Worm (Caenorhabditis elegans) whole organism, dauer: ENCODE measurements around the gene nlp-76.

Experiments
- unc-62 ChIP-seq: sonication (generic microtip); optimal IDR thresholded peaks from 2 replicates; lab custom pipeline; 2017; ENCODE audit warnings: missing biosample characterization, missing genetic modification reagents, missing genetic modification characterization

nlp-76 gene

DNA sequence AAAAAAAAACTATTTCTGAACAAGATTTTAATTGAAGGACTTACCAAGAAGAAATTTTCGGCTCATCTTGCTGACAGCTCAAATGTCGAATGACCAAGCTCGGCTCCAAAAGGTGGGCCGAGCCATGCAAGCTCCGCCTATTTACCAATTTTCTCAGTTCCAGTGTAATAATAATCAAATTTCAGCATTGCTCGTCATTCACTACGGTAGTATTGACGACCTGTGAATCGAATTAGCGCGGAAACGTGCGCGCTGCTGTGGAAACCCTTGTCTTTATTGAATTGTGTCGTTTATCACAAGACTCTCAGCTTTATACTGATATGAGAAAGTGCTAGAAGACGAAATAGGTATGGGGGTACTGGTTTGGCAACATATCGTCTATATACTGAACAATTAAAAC lies at the start of gene nlp-76:
TSS of gene nlp-76 (minus strand) at position 367 of the 400 bp plus-strand sequence.
- TF ChIP-seq unc-62 (GFP tag; lab: Kevin White, UChicago), result no peak

DNA sequence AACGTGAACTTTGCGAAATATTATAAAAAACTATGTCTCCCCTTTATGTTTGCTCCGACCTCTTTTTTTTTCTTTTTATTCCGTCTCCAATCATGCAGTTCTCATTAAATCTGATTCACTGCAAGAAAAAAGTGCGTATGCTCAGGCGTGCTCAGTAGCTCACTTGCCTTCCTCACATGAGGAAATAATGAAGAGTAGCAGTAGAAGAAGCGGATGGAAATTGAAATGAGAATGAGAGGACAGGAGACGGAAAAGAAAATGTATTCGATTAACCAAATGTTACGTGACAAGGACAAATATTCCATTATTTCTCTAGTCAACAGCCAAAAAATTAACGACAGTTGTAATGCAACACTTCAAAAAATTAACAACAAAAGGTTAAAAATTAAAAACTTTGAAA lies 49.3 kb upstream of the nlp-76 start:
- no peak for TF ChIP-seq unc-62 (GFP tag; lab: Kevin White, UChicago)

DNA sequence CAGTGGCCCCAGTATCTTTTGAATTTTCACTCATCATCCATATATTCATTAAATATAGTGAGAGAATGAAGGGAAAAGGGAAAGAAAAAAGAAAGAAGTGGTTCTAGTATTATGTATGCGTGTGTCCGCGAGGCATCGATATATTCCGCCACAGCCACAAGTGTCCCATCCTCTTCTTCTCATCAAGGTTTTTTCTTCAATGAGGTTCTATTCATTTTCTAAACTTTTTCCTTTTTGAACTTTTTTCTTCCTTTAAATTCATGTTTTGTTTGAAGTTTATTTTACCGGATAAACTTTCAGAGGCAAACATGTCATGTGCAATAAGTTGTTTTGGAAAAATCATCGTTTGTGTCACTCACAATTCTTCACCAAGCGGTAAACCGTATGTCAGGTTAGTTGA lies 48.6 kb upstream of the nlp-76 start, which contains the start of gene rgs-2:
TSS of gene rgs-2 (plus strand) at position 301 of the 400 bp plus-strand sequence.
- TF ChIP-seq unc-62 (GFP tag; lab: Kevin White, UChicago), result no peak

DNA sequence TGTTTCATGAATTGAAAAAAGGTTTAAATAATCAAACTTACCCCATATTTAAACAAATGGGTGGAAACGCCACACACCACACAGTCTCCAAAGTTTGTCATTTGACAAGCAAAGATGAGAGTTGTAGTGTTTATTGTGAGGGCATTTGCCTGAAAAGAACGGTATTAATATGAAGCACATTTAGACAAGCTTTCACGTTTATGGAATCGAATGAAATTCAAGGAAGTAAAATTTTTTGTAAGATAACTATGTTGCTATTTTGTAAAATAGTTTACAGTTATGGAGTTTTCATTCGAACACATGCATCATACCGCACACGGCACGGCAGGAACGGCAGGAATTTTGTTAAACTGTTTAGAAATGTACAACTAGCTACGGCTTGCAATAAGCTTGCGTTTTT lies 41.0 kb upstream of the nlp-76 start, which contains the start of gene nhr-272:
TSS of gene nhr-272 (minus strand) at position 101 of the 400 bp plus-strand sequence.
- TF ChIP-seq unc-62 (GFP tag; lab: Kevin White, UChicago), result no peak

DNA sequence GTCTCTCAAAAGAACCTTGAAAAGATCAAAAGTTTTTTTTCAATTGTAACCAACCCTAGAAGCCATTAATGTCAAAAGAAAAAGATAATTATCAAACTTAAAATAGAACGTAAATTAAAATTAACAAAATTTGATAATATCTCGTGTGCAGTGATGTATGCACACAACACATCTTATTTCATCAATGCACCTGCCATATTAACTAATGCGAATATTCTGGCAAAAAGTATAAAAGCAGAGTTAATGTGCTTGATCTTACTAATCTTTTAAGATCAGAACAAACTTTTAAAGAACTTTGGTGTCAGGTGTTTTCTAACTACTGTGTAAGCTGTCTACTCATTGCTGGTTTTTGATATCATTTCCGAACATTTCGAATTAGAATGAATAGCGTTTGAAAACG lies 39.0 kb upstream of the nlp-76 start:
- no peak for TF ChIP-seq unc-62 (GFP tag; lab: Kevin White, UChicago)

DNA sequence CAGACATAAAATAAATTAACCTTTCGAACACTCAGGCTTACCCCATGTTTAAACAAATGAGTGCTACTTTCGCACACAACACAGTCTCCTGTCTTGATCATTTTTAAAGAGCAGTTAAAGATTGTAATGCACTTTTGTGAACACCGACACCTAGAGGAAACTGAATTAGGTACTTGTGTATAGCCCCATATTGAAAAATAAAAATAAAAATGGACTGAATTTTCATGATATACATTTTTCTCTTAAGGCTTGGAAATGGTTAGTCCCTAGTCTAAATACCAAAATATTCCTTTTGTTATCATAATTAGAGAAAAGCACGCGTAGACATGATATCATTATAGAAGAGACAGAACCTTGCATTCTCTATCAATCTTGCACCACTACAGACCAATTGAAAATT lies 38.3 kb upstream of the nlp-76 start, which contains the start of gene nhr-214:
TSS of gene nhr-214 (minus strand) at position 101 of the 400 bp plus-strand sequence.
- TF ChIP-seq unc-62 (GFP tag; lab: Kevin White, UChicago), result no peak

DNA sequence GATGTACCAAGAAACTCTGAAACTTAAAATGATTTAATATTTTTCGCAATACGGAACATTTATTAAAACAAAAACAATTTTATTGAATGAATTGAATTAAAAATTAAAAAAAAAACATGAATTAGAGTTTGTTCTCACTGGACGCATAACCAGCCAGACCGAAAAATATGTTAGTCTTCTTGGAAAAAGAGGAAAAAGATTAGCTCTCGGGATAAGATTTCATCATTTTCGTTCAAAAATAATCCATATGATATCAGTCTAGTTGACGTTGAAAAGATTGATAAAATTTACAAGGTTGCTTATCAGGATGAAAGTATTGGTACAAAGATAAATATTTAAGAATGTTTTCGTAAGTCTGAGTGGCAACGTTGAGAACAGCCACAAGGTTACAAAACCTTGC lies 36.8 kb upstream of the nlp-76 start, which contains the start of gene nhr-26:
TSS of gene nhr-26 (minus strand) at position 10 of the 400 bp plus-strand sequence.
- TF ChIP-seq unc-62 (GFP tag; lab: Kevin White, UChicago), result no peak

DNA sequence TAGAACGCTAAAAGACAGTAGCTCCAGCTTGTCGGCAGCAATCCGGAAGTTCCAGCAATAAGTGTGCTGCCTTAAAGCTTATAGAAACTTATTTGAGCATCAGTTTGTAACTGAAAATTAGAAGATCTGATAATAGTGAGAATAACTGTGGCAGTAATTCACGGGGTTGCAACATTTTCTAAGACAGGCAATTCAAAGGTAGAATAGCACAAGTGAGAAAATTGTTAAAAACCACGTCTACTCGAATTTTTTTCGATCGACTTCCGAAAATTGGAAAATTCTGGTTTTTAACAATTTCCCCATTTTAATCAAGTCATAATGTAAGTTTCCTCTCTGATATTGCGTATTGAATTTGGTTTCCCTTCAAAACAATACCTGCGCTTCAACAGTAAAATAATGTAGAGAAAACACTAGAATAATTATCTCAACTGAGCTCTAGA lies 29.5 kb upstream of the nlp-76 start:
- TF ChIP-seq unc-62 (GFP tag; lab: Kevin White, UChicago), result no peak

DNA sequence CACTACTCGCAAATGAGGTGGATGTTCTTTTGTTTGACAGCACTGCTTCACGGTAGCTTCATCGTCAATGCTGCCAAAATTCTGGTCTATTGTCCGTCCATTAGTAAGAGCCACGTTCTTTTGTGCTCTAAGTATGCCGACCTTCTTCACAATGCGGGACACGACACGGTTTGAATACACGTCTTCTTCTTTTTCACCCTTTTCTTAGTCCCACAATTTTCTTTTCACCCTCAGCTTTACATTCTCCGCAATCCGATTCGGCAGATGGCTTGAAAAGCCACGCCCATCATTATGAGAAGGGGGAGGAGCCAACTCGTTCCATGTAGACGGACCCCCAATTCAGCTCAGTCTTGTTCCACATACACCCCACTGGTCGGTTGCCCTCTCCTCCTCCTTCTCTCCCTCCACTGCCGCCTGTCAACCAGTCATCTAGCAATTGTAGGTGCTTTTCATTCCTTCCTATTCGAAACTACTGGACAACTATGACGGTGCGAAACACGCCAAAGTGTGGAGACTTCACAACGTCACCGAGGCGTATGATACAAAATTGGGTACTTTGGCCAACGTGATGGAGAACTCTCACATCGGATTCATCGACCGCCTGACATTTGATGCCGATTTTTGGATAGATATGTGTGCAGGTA lies 28.2 kb upstream of the nlp-76 start:
- TF ChIP-seq unc-62 (GFP tag; lab: Kevin White, UChicago), result no peak

DNA sequence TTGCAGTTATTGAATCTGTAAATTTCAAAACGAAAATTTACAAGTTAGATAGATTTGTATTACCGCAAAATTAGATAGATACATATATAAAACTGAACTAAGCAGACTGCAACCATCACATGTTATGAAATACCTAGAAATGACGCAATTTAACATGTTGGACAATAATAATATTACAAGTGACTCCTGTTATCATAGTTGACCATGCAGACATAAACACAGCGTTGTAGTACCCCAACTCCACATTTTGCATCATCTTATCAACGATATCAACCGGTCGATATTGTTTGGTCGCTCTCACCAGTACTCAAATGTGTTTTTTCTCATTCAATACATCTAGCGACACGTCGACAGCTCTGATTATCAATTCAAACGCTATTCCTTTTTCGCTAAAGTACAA lies 27.6 kb upstream of the nlp-76 start, which contains the start of gene ugt-50:
TSS of gene ugt-50 (plus strand) at position 268 of the 400 bp plus-strand sequence.
- TF ChIP-seq unc-62 (GFP tag; lab: Kevin White, UChicago), result no peak

DNA sequence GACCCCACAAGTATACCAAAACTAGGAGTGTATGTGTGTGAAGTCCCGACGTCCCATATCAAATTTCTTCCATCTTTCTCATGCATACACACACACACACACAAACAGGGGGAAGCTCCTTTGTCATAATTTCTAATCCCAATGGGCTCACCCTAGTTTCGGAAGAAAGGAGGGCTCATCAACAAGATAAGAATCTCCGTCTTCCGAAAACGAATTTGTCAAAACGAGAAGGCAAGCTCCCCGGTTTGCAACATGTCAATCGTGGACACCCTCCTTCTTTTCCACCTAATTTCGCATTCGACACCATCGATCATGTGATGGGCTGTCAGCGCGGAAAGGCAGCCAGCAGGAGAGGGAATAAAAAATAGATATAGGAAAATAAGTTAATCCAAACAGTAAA lies 26.6 kb upstream of the nlp-76 start:
- TF ChIP-seq unc-62 (GFP tag; lab: Kevin White, UChicago), result no peak

DNA sequence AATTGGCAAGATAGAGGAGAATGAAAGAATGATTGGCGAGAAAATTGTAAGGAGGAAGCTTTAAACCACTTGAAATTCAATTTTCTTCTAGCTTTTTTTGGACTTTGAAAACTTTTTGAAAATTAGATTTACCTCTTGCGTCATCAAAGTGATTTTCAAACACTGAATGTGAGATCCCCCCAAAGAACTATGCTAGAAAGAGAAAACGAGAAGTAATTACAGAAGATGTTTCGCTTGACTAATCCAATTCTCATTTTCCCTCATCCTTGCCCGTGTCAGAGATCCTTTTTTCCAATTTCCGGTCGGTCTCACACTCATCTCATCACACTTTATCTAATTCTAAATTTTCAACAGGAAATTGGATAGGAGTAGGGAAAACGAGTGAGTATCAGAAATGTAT lies 26.2 kb upstream of the nlp-76 start:
- TF ChIP-seq unc-62 (GFP tag; lab: Kevin White, UChicago), result no peak

DNA sequence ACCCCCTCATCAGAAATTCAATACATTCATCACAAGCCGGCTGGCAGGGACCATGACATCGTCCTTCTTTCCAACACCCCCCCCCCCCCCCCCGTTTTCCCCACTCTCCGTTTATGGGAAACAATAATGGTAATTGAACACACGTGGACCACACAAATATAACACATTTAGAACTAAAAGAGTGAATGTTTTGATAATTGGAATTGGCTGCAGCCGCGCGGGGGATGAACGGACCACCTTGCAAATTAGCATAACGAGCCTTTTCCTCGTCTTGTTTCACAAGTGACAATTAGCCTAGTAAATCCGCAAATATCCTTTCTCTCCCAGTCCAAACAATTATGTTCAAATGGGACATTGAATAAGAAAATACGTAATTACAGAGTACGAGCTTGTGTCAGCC lies 24.9 kb upstream of the nlp-76 start:
- no peak for TF ChIP-seq unc-62 (GFP tag; lab: Kevin White, UChicago)

DNA sequence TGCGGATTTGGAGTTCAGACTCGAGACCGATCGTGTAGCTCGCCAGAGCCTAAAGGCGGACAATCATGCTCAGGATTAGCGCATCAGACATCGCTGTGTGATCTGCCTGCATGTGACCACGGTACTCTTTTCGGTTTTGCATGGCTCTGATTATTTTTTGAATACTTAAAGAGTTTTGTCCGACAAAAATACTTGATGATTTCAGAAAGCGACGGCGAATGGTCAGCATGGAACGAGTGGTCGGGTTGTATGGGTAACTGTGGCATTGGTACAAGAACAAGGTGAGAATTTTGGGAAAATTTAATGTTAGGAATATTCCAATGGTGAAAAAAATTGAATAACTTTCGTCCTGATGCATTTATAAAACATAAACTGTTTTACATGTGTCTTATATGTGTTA lies 23.8 kb upstream of the nlp-76 start:
- TF ChIP-seq unc-62 (GFP tag; lab: Kevin White, UChicago), result no peak

DNA sequence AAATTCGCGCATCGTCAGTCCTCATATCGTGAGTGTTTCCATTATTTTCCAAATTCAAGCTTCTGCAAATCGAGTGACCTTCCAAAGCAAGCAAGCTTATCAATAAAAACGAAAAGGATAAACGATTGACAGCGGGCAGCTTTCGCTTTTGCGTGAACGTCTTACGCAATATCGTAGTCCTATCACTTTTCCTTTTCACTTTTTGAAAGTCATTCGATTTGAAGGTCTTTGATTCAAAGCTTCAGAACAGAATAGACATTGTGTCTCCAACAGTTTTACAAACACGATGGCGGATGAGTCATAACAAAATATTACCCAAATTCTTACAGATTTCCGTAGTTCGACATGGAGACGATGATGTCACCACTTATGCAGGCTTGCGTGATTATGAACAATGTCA lies 15.9 kb upstream of the nlp-76 start:
- TF ChIP-seq unc-62 (GFP tag; lab: Kevin White, UChicago), result no peak

DNA sequence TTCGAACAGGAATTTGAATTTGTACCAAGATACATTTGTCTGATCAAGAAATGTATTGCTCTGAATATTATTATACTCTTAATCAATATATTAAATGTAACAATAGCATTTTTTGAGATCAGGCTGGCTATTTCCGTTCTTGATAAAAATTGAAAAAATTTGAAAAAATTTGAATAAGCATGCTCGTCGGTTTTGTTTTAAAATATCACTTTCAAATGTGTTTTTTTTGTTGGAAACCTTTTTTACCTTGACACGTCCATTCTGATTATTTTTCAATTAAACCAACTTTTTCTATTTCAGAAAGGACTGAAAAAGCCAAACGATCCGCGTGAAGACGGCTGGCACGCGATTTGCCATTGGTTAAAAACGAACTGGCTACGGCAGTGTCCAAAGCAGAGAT lies 14.8 kb upstream of the nlp-76 start, which contains the start of gene adt-1:
TSS of gene adt-1 (plus strand) at position 301 of the 400 bp plus-strand sequence.
- no peak for TF ChIP-seq unc-62 (GFP tag; lab: Kevin White, UChicago)

DNA sequence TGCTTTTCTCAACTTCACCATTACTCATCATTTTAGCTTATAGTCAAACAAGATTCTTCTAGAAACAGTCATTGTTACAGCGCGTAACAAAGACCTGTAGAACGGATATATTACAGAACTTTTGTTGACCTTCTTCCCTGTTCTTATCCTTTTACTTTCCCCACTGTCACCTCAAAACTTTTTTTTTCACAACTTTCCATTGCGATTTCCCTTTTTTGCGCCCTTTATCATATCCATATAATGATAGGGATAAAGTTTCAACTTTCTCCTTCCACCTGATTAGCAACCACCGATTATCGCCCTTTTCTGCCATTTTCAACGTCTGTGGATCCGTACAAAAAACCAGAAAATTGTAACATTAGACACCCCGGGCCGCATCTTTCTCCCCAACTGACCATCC lies 13.4 kb upstream of the nlp-76 start:
- no peak for TF ChIP-seq unc-62 (GFP tag; lab: Kevin White, UChicago)
